Worm (Caenorhabditis elegans) whole organism, L2 larva: ENCODE data around the gene Y17D7C.1.

Experiments
- ceh-16 ChIP-seq: fragments of 150-350 bp; optimal IDR thresholded peaks from 2 replicates; lab custom pipeline; 2014; ENCODE audit warnings: missing biosample characterization, missing genetic modification characterization
- elt-1 ChIP-seq: fragments of 150-350 bp; optimal IDR thresholded peaks from 2 replicates; lab custom pipeline; 2014; ENCODE audit warnings: missing biosample characterization, missing genetic modification characterization

- TF ChIP-seq ceh-16 (no peak), elt-1 (tag; lab: Kevin White, UChicago) (no peak)
These were observed 3.7 kb downstream of the Y17D7C.1 start for ce11 chrV:18710045-18710490.
